Worm (Caenorhabditis elegans): ENCODE measurements around the gene C14B9.2.

C14B9.2 gene

ce11 chrIII:8124323-8124722, 9.1 kb upstream of the C14B9.2 start (continued):
- TF ChIP-seq unc-30 (tag; optimal IDR thresholded peaks at IDR 0.05) (no peak), rnt-1 (tag; optimal IDR thresholded peaks at IDR 0.05) (peak; percentile 67), ztf-4 (tag; optimal IDR thresholded peaks at IDR 0.05) (no peak), blmp-1 (tag; optimal IDR thresholded peaks at IDR 0.05) (peak; percentile 61), aly-2 (tag; optimal IDR thresholded peaks at IDR 0.05) (no peak), skn-1 (tag; optimal IDR thresholded peaks at IDR 0.05) (peak; percentile 27), jun-1 (tag; optimal IDR thresholded peaks at IDR 0.05) (peak; percentile 16), lin-13 (GFP tag; optimal IDR thresholded peaks at IDR 0.05) (peak; percentile 20), C16A3.4 (tag; optimal IDR thresholded peaks at IDR 0.05) (no peak), mef-2 (tag; optimal IDR thresholded peaks at IDR 0.05) (no peak), nhr-77 (tag; optimal IDR thresholded peaks at IDR 0.05) (peak; percentile 45), egl-27 (tag; optimal IDR thresholded peaks at IDR 0.05) (no peak), C04F5.9 (tag; optimal IDR thresholded peaks at IDR 0.05) (no peak), sup-37 (GFP tag; optimal IDR thresholded peaks at IDR 0.05) (no peak), nhr-237 (tag; optimal IDR thresholded peaks at IDR 0.05) (no peak), egl-13 (tag; optimal IDR thresholded peaks at IDR 0.05) (no peak), ama-1 (optimal IDR thresholded peaks at IDR 0.05) (no peak), dsc-1 (tag; optimal IDR thresholded peaks at IDR 0.05) (peak; percentile 53), hlh-17 (GFP tag; optimal IDR thresholded peaks at IDR 0.05; ENCODE audit: borderline replicate concordance) (no peak), zip-4 (GFP tag; optimal IDR thresholded peaks at IDR 0.05) (no peak), F16B12.6 (tag; optimal IDR thresholded peaks at IDR 0.05) (no peak), nhr-71 (tag; optimal IDR thresholded peaks at IDR 0.05) (peak; percentile 82), hpl-2 (GFP tag; optimal IDR thresholded peaks at IDR 0.05) (no peak), dpl-1 (GFP tag; optimal IDR thresholded peaks at IDR 0.05) (peak; percentile 13 to 27 (median 27)), vab-15 (tag; optimal IDR thresholded peaks at IDR 0.05) (no peak), efl-3 (GFP tag; optimal IDR thresholded peaks at IDR 0.05) (no peak), lir-3 (tag; optimal IDR thresholded peaks at IDR 0.05; ENCODE audit: poor library complexity) (no peak), nhr-84 (tag; optimal IDR thresholded peaks at IDR 0.05) (no peak), unc-98 (GFP tag; IDR thresholded peaks at IDR 0.05) (no peak), fos-1 (tag; optimal IDR thresholded peaks at IDR 0.05) (peak; percentile 76), sox-4 (tag; optimal IDR thresholded peaks at IDR 0.05) (no peak)

- TF ChIP-seq nhr-85 (tag) (peak; percentile 82), fkh-8 (tag; optimal IDR thresholded peaks at IDR 0.05) (peak; percentile 36), sptf-1 (tag; optimal IDR thresholded peaks at IDR 0.05) (no peak), ztf-11 (tag; optimal IDR thresholded peaks at IDR 0.05) (no peak), sup-37 (GFP tag; optimal IDR thresholded peaks at IDR 0.05) (no peak), isw-1 (GFP tag; IDR thresholded peaks at IDR 0.05) (peak; percentile 26; the same call in 1 of the 2 replicates), irx-1 (tag; optimal IDR thresholded peaks at IDR 0.05) (peak; percentile 16), C04F5.9 (tag; optimal IDR thresholded peaks at IDR 0.05) (no peak), egl-27 (tag; optimal IDR thresholded peaks at IDR 0.05) (no peak), fkh-4 (tag; optimal IDR thresholded peaks at IDR 0.05; ENCODE audit: borderline replicate concordance) (no peak), egl-13 (tag; optimal IDR thresholded peaks at IDR 0.05) (no peak), C16A3.4 (tag; optimal IDR thresholded peaks at IDR 0.05) (no peak), fos-1 (tag; optimal IDR thresholded peaks at IDR 0.05) (peak; percentile 56), lin-15B (tag; optimal IDR thresholded peaks at IDR 0.05) (no peak), efl-3 (GFP tag; optimal IDR thresholded peaks at IDR 0.05) (no peak), elt-2 (tag; optimal IDR thresholded peaks at IDR 0.05) (peak; percentile 22), aha-1 (tag; optimal IDR thresholded peaks at IDR 0.05) (no peak), pax-3 (tag; optimal IDR thresholded peaks at IDR 0.05) (no peak), hpl-2 (GFP tag; optimal IDR thresholded peaks at IDR 0.05) (no peak), ama-1 (optimal IDR thresholded peaks at IDR 0.05) (peak; percentile 10), fkh-10 (GFP tag; optimal IDR thresholded peaks at IDR 0.05) (no peak), hlh-17 (GFP tag; optimal IDR thresholded peaks at IDR 0.05; ENCODE audit: borderline replicate concordance) (no peak), hlh-4 (tag; optimal IDR thresholded peaks at IDR 0.05) (no peak), pag-3 (tag; optimal IDR thresholded peaks at IDR 0.05; ENCODE audit: borderline replicate concordance, insufficient read depth) (no peak), mdl-1 (tag; optimal IDR thresholded peaks at IDR 0.05) (peak in 1 of 2 experiments; percentile 46), elt-3 (tag; optimal IDR thresholded peaks at IDR 0.05) (peak in 1 of 6 experiments; percentile 30), dpl-1 (GFP tag; optimal IDR thresholded peaks at IDR 0.05) (peak in 2 of 3 experiments; percentile 33 to 36), ztf-4 (tag; optimal IDR thresholded peaks at IDR 0.05) (no peak), unc-62 (GFP tag; optimal IDR thresholded peaks at IDR 0.05) (no peak), mef-2 (tag; optimal IDR thresholded peaks at IDR 0.05) (no peak), C34B4.2 (tag; optimal IDR thresholded peaks at IDR 0.05) (no peak), lin-39 (tag; optimal IDR thresholded peaks at IDR 0.05) (no peak), nhr-71 (tag; optimal IDR thresholded peaks at IDR 0.05) (peak; percentile 80)
Observed at ce11 chrIII:8125234-8125633, 8.2 kb upstream of the C14B9.2 start.

All from whole organism, L1 larva.